Worm (Caenorhabditis elegans) whole organism, L3 larva: ENCODE results near the gene wht-5.

Source experiments
- aly-2 ChIP-seq: fragments of 150-350 bp; optimal IDR thresholded peaks from 2 replicates; lab custom pipeline; 2014; ENCODE audit warnings: missing biosample characterization, missing genetic modification characterization
- ama-1 ChIP-seq: fragments of 150-350 bp; optimal IDR thresholded peaks from 2 replicates; lab custom pipeline; 2018
- ceh-82 ChIP-seq: fragments of 150-350 bp; optimal IDR thresholded peaks from 2 replicates; lab custom pipeline; 2014; ENCODE audit warnings: missing biosample characterization, missing genetic modification characterization
- mml-1 ChIP-seq: fragments of 150-350 bp; sonication (generic microtip); optimal IDR thresholded peaks from 3 replicates; lab custom pipeline; 2014; ENCODE audit warnings: missing biosample characterization, missing genetic modification characterization
- nhr-11 ChIP-seq: fragments of 150-350 bp; optimal IDR thresholded peaks from 2 replicates; lab custom pipeline; 2014; ENCODE audit warnings: missing biosample characterization, missing genetic modification characterization
- nhr-12 ChIP-seq: fragments of 150-350 bp; optimal IDR thresholded peaks from 2 replicates; lab custom pipeline; 2014; ENCODE audit warnings: missing biosample characterization, missing genetic modification characterization
- nhr-25 ChIP-seq: sonication (generic microtip); optimal IDR thresholded peaks from 2 replicates; lab custom pipeline; 2017; ENCODE audit warnings: missing biosample characterization, missing genetic modification characterization
- pqm-1 ChIP-seq: fragments of 150-350 bp; optimal IDR thresholded peaks from 2 replicates; lab custom pipeline; 2017; ENCODE audit warnings: missing biosample characterization, missing genetic modification characterization, inconsistent platforms
- zag-1 ChIP-seq: fragments of 150-350 bp; optimal IDR thresholded peaks from 2 replicates; lab custom pipeline; 2014; ENCODE audit warnings: missing biosample characterization, missing genetic modification characterization

- TF ChIP-seq nhr-25 (no peak), pqm-1 (no peak), ama-1 (no peak), aly-2 (no peak), nhr-12 (tag; lab: Kevin White, UChicago) (no peak), zag-1 (tag; lab: Kevin White, UChicago) (no peak), ceh-82 (tag; lab: Kevin White, UChicago) (no peak), mml-1 (tag; lab: Kevin White, UChicago) (no peak), nhr-11 (tag; lab: Kevin White, UChicago) (no peak)
These were observed 48.2 kb upstream of the wht-5 start, which contains the start of gene C42C1.9 for ce11 chrIV:12289149-12289548.
